Fruit fly (Drosophila melanogaster): Measurements from ENCODE around the gene tko.

tko gene

dm6 chrX:2468576-2468975 is 24.8 kb upstream of the tko start (continued):
- TF ChIP-seq wdn (GFP tag; IDR thresholded peaks at IDR 0.05) (no peak), CG30020 (tag; optimal IDR thresholded peaks at IDR 0.05) (peak; percentile 2), sqz (GFP tag; optimal IDR thresholded peaks at IDR 0.05) (peak; percentile 63), CG32772 (GFP tag; IDR thresholded peaks at IDR 0.05) (peak; percentile 82), Optix (GFP tag; IDR thresholded peaks at IDR 0.05) (peak; percentile 72; the same call in 2 of the 3 replicates), CG2678 (tag; optimal IDR thresholded peaks at IDR 0.05) (peak; percentile 70), YL-1 (GFP tag; optimal IDR thresholded peaks at IDR 0.05) (no peak), CG12219 (GFP tag; optimal IDR thresholded peaks at IDR 0.05) (peak; percentile 58), CG13624 (GFP tag; optimal IDR thresholded peaks at IDR 0.05) (peak; percentile 27), CG17612 (GFP tag; IDR thresholded peaks at IDR 0.05) (peak; percentile 23; the same call in 1 of the 2 replicates), cad (GFP tag; optimal IDR thresholded peaks at IDR 0.05) (no peak), Sox100B (GFP tag; optimal IDR thresholded peaks at IDR 0.05) (peak; percentile 50), CG10543 (GFP tag; optimal IDR thresholded peaks at IDR 0.05) (no peak), CG7786 (GFP tag; optimal IDR thresholded peaks at IDR 0.05) (peak; percentile 74), jigr1 (GFP tag; IDR thresholded peaks at IDR 0.05) (peak; percentile 35; the same call in 1 of the 3 replicates), bowl (GFP tag; IDR thresholded peaks at IDR 0.05) (0 out of 2 replicates have a peak, but pooled peaks have one; percentile 19), repo (GFP tag; optimal IDR thresholded peaks at IDR 0.05) (no peak), Nf-YB (GFP tag; optimal IDR thresholded peaks at IDR 0.05) (peak; percentile 35), ems (GFP tag; optimal IDR thresholded peaks at IDR 0.05) (peak; percentile 63), NK7.1 (GFP tag; optimal IDR thresholded peaks at IDR 0.05) (peak; percentile 48), tup (GFP tag; optimal IDR thresholded peaks at IDR 0.05) (peak; percentile 7), ase (GFP tag; IDR thresholded peaks at IDR 0.05) (peak; percentile 65; the same call in 2 of the 3 replicates), CG18599 (GFP tag; optimal IDR thresholded peaks at IDR 0.05) (peak; percentile 39), D19A (tag; optimal IDR thresholded peaks at IDR 0.05) (peak; percentile 61), nau (GFP tag; optimal IDR thresholded peaks at IDR 0.05) (peak; percentile 55), CG17385 (GFP tag; optimal IDR thresholded peaks at IDR 0.05) (peak; percentile 63), trem (tag; optimal IDR thresholded peaks at IDR 0.05) (peak; percentile 66), ap (GFP tag; IDR thresholded peaks at IDR 0.05) (peak; percentile 64; the same call in 1 of the 2 replicates), Dfd (GFP tag; optimal IDR thresholded peaks at IDR 0.05) (no peak), CG17802 (tag; optimal IDR thresholded peaks at IDR 0.05) (peak; percentile 28), CG3838 (GFP tag; optimal IDR thresholded peaks at IDR 0.05) (peak; percentile 29), ken (GFP tag; IDR thresholded peaks at IDR 0.05) (peak; percentile 80), croc (GFP tag; conservative IDR thresholded peaks at IDR 0.05) (peak; percentile 77), CG9876 (GFP tag; optimal IDR thresholded peaks at IDR 0.05) (peak; percentile 43), CG6854 (GFP tag; optimal IDR thresholded peaks at IDR 0.05) (no peak), bigmax (GFP tag; optimal IDR thresholded peaks at IDR 0.05) (no peak), CG13775 (GFP tag; optimal IDR thresholded peaks at IDR 0.05) (peak; percentile 56), pb (GFP tag; optimal IDR thresholded peaks at IDR 0.05) (peak; percentile 24), stwl (tag; optimal IDR thresholded peaks at IDR 0.05) (peak; percentile 36), Dad (GFP tag; optimal IDR thresholded peaks at IDR 0.05) (peak; percentile 53), Atf-2 (GFP tag; optimal IDR thresholded peaks at IDR 0.05) (peak; percentile 56), CG12104 (GFP tag; optimal IDR thresholded peaks at IDR 0.05) (peak; percentile 47), da (GFP tag; optimal IDR thresholded peaks at IDR 0.05) (peak; percentile 48), Dbx (GFP tag; IDR thresholded peaks at IDR 0.05) (no peak), CG11085 (GFP tag; IDR thresholded peaks at IDR 0.05) (no peak), esg (GFP tag; conservative IDR thresholded peaks at IDR 0.05) (peak; percentile 67), CG8359 (GFP tag; optimal IDR thresholded peaks at IDR 0.05; ENCODE audit: borderline replicate concordance) (peak; percentile 53), sna (GFP tag; IDR thresholded peaks at IDR 0.05; ENCODE audit: partially characterized antibody) (no peak), CG4328 (GFP tag; optimal IDR thresholded peaks at IDR 0.05) (no peak), lov (optimal IDR thresholded peaks at IDR 0.05) (no peak), lov (GFP tag; IDR thresholded peaks at IDR 0.05) (peak; percentile 86), CG14441 (GFP tag; IDR thresholded peaks at IDR 0.05) (peak; percentile 60)
